Worm (Caenorhabditis elegans) whole organism, L4 larva: ENCODE measurements around the gene msp-81.
A peak's percentile ranks its signal among the peaks of the same experiment; 100 is the strongest.

Source experiments
- D1046.2 ChIP-seq: fragments of 200-800 bp; sonication (Bioruptor generic); IDR thresholded peaks from 2 replicates; pipeline ENCODE4 v1.3.6; 2022; ENCODE audit warnings: missing genetic modification characterization, missing compliant biosample characterization
- F37D6.2 ChIP-seq: sonication (generic microtip); optimal IDR thresholded peaks from 2 replicates; lab custom pipeline; 2016; ENCODE audit warnings: mild to moderate bottlenecking, missing genetic modification characterization, missing compliant biosample characterization
- F44E2.7 ChIP-seq: fragments of 200-800 bp; sonication (Bioruptor generic); IDR thresholded peaks from 2 replicates; pipeline ENCODE4 v2.1.2; 2022; ENCODE audit warnings: missing genetic modification characterization, missing compliant biosample characterization
- T26A8.4 ChIP-seq: fragments of 200-800 bp; sonication (Bioruptor generic); IDR thresholded peaks from 2 replicates; pipeline ENCODE4 v1.3.6; 2022; ENCODE audit warnings: missing genetic modification characterization, missing compliant biosample characterization
- Y48G9A.11 ChIP-seq: fragments of 200-800 bp; sonication (Bioruptor generic); IDR thresholded peaks from 2 replicates; pipeline ENCODE4 v1.3.6; 2022; ENCODE audit warnings: missing genetic modification reagents, missing genetic modification characterization, missing compliant biosample characterization
- ceh-20 ChIP-seq: fragments of 200-800 bp; sonication (Bioruptor generic); IDR thresholded peaks from 2 replicates; pipeline ENCODE4 v1.3.6; 2022; ENCODE audit warnings: missing genetic modification reagents, missing genetic modification characterization, missing compliant biosample characterization
- ceh-32 ChIP-seq: sonication (generic microtip); optimal IDR thresholded peaks from 2 replicates; lab custom pipeline; 2016; ENCODE audit warnings: mild to moderate bottlenecking, missing genetic modification characterization, missing compliant biosample characterization; ENCODE audit not compliant: poor library complexity
- ceh-44 ChIP-seq: fragments of 200-800 bp; sonication (Bioruptor generic); IDR thresholded peaks from 2 replicates; pipeline ENCODE4 v1.3.6; 2022; ENCODE audit warnings: missing genetic modification reagents, missing genetic modification characterization, missing compliant biosample characterization
- ceh-62 ChIP-seq: sonication (generic microtip); optimal IDR thresholded peaks from 2 replicates; lab custom pipeline; 2017; ENCODE audit warnings: missing biosample characterization, missing genetic modification characterization
- ces-1 ChIP-seq: fragments of 150-350 bp; sonication (generic microtip); optimal IDR thresholded peaks from 4 replicates; lab custom pipeline; 2014; ENCODE audit warnings: missing biosample characterization, missing genetic modification reagents, missing genetic modification characterization
- daf-12 ChIP-seq: fragments of 150-350 bp; optimal IDR thresholded peaks from 2 replicates; lab custom pipeline; 2014; ENCODE audit warnings: missing biosample characterization, missing genetic modification reagents, missing genetic modification characterization
- daf-16 ChIP-seq, 3 experiments: sonication (generic microtip); optimal IDR thresholded peaks; 2 replicates each; lab custom pipeline; 2016 to 2017; ENCODE audit warnings: missing genetic modification characterization in 3 of 3, missing genetic modification reagents in 3 of 3, mild to moderate bottlenecking in 2 of 3, missing compliant biosample characterization in 2 of 3, missing biosample characterization in 1 of 3, moderate library complexity in 1 of 3
- dmd-6 ChIP-seq: fragments of 200-800 bp; sonication (Bioruptor generic); IDR thresholded peaks from 2 replicates; pipeline ENCODE4 v1.3.6; 2022; ENCODE audit warnings: missing genetic modification reagents, missing genetic modification characterization, missing compliant biosample characterization
- dve-1 ChIP-seq: sonication (generic microtip); optimal IDR thresholded peaks from 2 replicates; lab custom pipeline; 2017; ENCODE audit warnings: antibody characterized with exemption, mild to moderate bottlenecking, missing genetic modification characterization, missing compliant biosample characterization; ENCODE audit not compliant: insufficient read depth
- egl-27 ChIP-seq: sonication (generic microtip); optimal IDR thresholded peaks from 3 replicates; lab custom pipeline; 2017; ENCODE audit warnings: missing biosample characterization, missing genetic modification reagents, missing genetic modification characterization
- egl-43 ChIP-seq: fragments of 200-800 bp; sonication (Bioruptor generic); IDR thresholded peaks from 2 replicates; pipeline ENCODE4 v1.3.6; 2022; ENCODE audit warnings: missing genetic modification reagents, missing genetic modification characterization, missing compliant biosample characterization
- gei-8 ChIP-seq: fragments of 200-800 bp; sonication (Bioruptor generic); optimal IDR thresholded peaks from 2 replicates; lab custom pipeline; 2018; ENCODE audit warnings: mild to moderate bottlenecking, missing genetic modification characterization, missing compliant biosample characterization
- hlh-11 ChIP-seq: fragments of 200-800 bp; sonication (Bioruptor generic); optimal IDR thresholded peaks from 2 replicates; lab custom pipeline; 2018; ENCODE audit warnings: mild to moderate bottlenecking, missing genetic modification characterization, missing compliant biosample characterization
- hlh-30 ChIP-seq: sonication (generic microtip); optimal IDR thresholded peaks from 2 replicates; lab custom pipeline; 2017; ENCODE audit warnings: antibody characterized with exemption, mild to moderate bottlenecking, missing genetic modification characterization, missing compliant biosample characterization; ENCODE audit not compliant: insufficient read depth
- hmg-1.1 ChIP-seq: fragments of 200-800 bp; sonication (Bioruptor generic); IDR thresholded peaks from 2 replicates; pipeline ENCODE4 v1.3.6; 2022; ENCODE audit warnings: missing genetic modification reagents, missing genetic modification characterization, missing compliant biosample characterization
- lim-7 ChIP-seq: fragments of 200-800 bp; sonication (Bioruptor generic); IDR thresholded peaks from 2 replicates; pipeline ENCODE4 v1.3.6; 2022; ENCODE audit warnings: missing genetic modification characterization, missing compliant biosample characterization
- lin-15B ChIP-seq: fragments of 150-350 bp; sonication (generic microtip); optimal IDR thresholded peaks from 3 replicates; lab custom pipeline; 2014; ENCODE audit warnings: missing biosample characterization, missing genetic modification characterization
- lin-38 ChIP-seq: fragments of 200-800 bp; sonication (Bioruptor generic); IDR thresholded peaks from 2 replicates; pipeline ENCODE4 v1.3.6; 2022; ENCODE audit warnings: missing genetic modification reagents, missing genetic modification characterization, missing compliant biosample characterization
- lin-39 ChIP-seq: fragments of 150-350 bp; optimal IDR thresholded peaks from 2 replicates; lab custom pipeline; 2014; ENCODE audit warnings: missing biosample characterization, missing genetic modification reagents, missing genetic modification characterization
- lsy-2 ChIP-seq, 2 experiments: fragments of 150-350 bp in 1 of 2; sonication (generic microtip) in 1 of 2; optimal IDR thresholded peaks; 2 replicates each; lab custom pipeline; 2014 to 2017; ENCODE audit warnings: missing biosample characterization in 2 of 2, missing genetic modification characterization in 2 of 2
- madf-9 ChIP-seq: fragments of 200-800 bp; sonication (Bioruptor generic); conservative IDR thresholded peaks from 2 replicates; pipeline ENCODE4 v1.3.6; 2022; ENCODE audit warnings: missing genetic modification reagents, missing genetic modification characterization, missing compliant biosample characterization
- mdt-29 ChIP-seq: fragments of 200-800 bp; sonication (Bioruptor generic); IDR thresholded peaks from 2 replicates; pipeline ENCODE4 v1.3.6; 2022; ENCODE audit warnings: missing genetic modification reagents, missing genetic modification characterization, missing compliant biosample characterization
- mep-1 ChIP-seq: fragments of 150-350 bp; sonication (generic microtip); optimal IDR thresholded peaks from 3 replicates; lab custom pipeline; 2014; ENCODE audit warnings: missing biosample characterization, missing genetic modification characterization
- mes-2 ChIP-seq: sonication (generic microtip); optimal IDR thresholded peaks from 2 replicates; lab custom pipeline; 2016; ENCODE audit warnings: missing genotype, mild to moderate bottlenecking, missing genetic modification characterization, missing compliant biosample characterization; ENCODE audit not compliant: poor library complexity, severe bottlenecking
- mxl-3 ChIP-seq: fragments of 200-800 bp; sonication (Bioruptor generic); optimal IDR thresholded peaks from 2 replicates; lab custom pipeline; 2018; ENCODE audit warnings: mild to moderate bottlenecking, missing genetic modification characterization, missing compliant biosample characterization
- nhr-10 ChIP-seq: fragments of 150-350 bp; optimal IDR thresholded peaks from 2 replicates; lab custom pipeline; 2014; ENCODE audit warnings: missing biosample characterization, missing genetic modification characterization
- nhr-102 ChIP-seq: sonication (generic microtip); optimal IDR thresholded peaks from 2 replicates; lab custom pipeline; 2016; ENCODE audit warnings: mild to moderate bottlenecking, missing genetic modification characterization, moderate library complexity, missing compliant biosample characterization
- nhr-25 ChIP-seq: sonication (generic microtip); optimal IDR thresholded peaks from 2 replicates; lab custom pipeline; 2017; ENCODE audit warnings: missing genetic modification characterization, mild to moderate bottlenecking, missing compliant biosample characterization, antibody characterized with exemption, moderate library complexity, borderline replicate concordance; ENCODE audit not compliant: insufficient read depth
- nhr-28 ChIP-seq: fragments of 150-350 bp; optimal IDR thresholded peaks from 2 replicates; lab custom pipeline; 2014; ENCODE audit warnings: missing biosample characterization, missing genetic modification characterization
- nhr-42 ChIP-seq: fragments of 200-800 bp; sonication (Bioruptor generic); IDR thresholded peaks from 2 replicates; pipeline ENCODE4 v1.3.6; 2022; ENCODE audit warnings: missing genetic modification characterization, missing compliant biosample characterization
- nhr-76 ChIP-seq: fragments of 150-350 bp; optimal IDR thresholded peaks from 2 replicates; lab custom pipeline; 2014; ENCODE audit warnings: missing biosample characterization, missing genetic modification characterization
- nhr-77 ChIP-seq: fragments of 150-350 bp; optimal IDR thresholded peaks from 2 replicates; lab custom pipeline; 2014; ENCODE audit warnings: missing biosample characterization, missing genetic modification characterization
- php-3 ChIP-seq: fragments of 200-800 bp; sonication (Bioruptor generic); IDR thresholded peaks from 2 replicates; pipeline ENCODE4 v1.3.6; 2022; ENCODE audit warnings: missing genetic modification reagents, missing genetic modification characterization, missing compliant biosample characterization
- pqm-1 ChIP-seq: sonication (generic microtip); optimal IDR thresholded peaks from 2 replicates; lab custom pipeline; 2017; ENCODE audit warnings: missing biosample characterization, missing genetic modification characterization
- saeg-2 ChIP-seq: fragments of 200-800 bp; sonication (Bioruptor generic); IDR thresholded peaks from 2 replicates; pipeline ENCODE4 v1.3.6; 2022; ENCODE audit warnings: missing genetic modification reagents, missing genetic modification characterization, missing compliant biosample characterization
- sdz-12 ChIP-seq: fragments of 200-800 bp; sonication (Bioruptor generic); optimal IDR thresholded peaks from 2 replicates; lab custom pipeline; 2018; ENCODE audit warnings: mild to moderate bottlenecking, missing genetic modification characterization, missing compliant biosample characterization
- set-16 ChIP-seq: fragments of 200-800 bp; sonication (Bioruptor generic); IDR thresholded peaks from 2 replicates; pipeline ENCODE4 v1.3.6; 2022; ENCODE audit warnings: missing genetic modification reagents, missing genetic modification characterization, missing compliant biosample characterization
- skn-1 ChIP-seq: fragments of 150-350 bp; optimal IDR thresholded peaks from 2 replicates; lab custom pipeline; 2014; ENCODE audit warnings: missing biosample characterization, missing genetic modification characterization
- snpc-4 ChIP-seq: fragments of 150-350 bp; optimal IDR thresholded peaks from 2 replicates; lab custom pipeline; 2014; ENCODE audit warnings: missing biosample characterization, missing genetic modification characterization
- spr-1 ChIP-seq: sonication (generic microtip); optimal IDR thresholded peaks from 2 replicates; lab custom pipeline; 2016; ENCODE audit warnings: mild to moderate bottlenecking, missing genetic modification characterization, missing compliant biosample characterization
- tra-1 ChIP-seq: fragments of 200-800 bp; sonication (Bioruptor generic); IDR thresholded peaks from 2 replicates; pipeline ENCODE4 v1.3.6; 2022; ENCODE audit warnings: missing genetic modification reagents, missing genetic modification characterization, missing compliant biosample characterization
- unc-62 ChIP-seq, 3 experiments: fragments of 150-350 bp in 1 of 3; sonication (generic microtip); optimal IDR thresholded peaks in 2 of 3; peaks in 1 of 3; 1 replicate in 1 of 3; 2 replicates in 2 of 3; lab custom pipeline; 2014 to 2017; ENCODE audit warnings: missing biosample characterization in 3 of 3, missing genetic modification characterization in 3 of 3, missing genetic modification reagents in 3 of 3, missing genotype in 1 of 3
- zfp-2 ChIP-seq: sonication (generic microtip); optimal IDR thresholded peaks from 2 replicates; lab custom pipeline; 2016; ENCODE audit warnings: mild to moderate bottlenecking, missing genetic modification characterization, missing compliant biosample characterization
- zfp-3 ChIP-seq: fragments of 200-800 bp; sonication (Bioruptor generic); conservative IDR thresholded peaks from 2 replicates; pipeline ENCODE4 v1.3.6; 2022; ENCODE audit warnings: missing genetic modification reagents, missing genetic modification characterization, missing compliant biosample characterization

Gene msp-81

ce11 chrIV:9803544-9803943 is 32.7 kb downstream of the msp-81 start (continued):
- no peak for TF ChIP-seq nhr-42 (GFP tag; lab: Robert Waterston, UW)
- TF ChIP-seq Y48G9A.11, result no peak
- no peak for TF ChIP-seq F37D6.2 (tag; lab: Kevin White, UChicago)
- peak; percentile 93 for TF ChIP-seq hlh-11 (tag; lab: Kevin White, UChicago)
- TF ChIP-seq nhr-77 (tag; lab: Kevin White, UChicago), result peak; percentile 91
- TF ChIP-seq F44E2.7 (GFP tag; lab: Robert Waterston, UW), result no peak
- TF ChIP-seq lin-39 (tag; lab: Kevin White, UChicago), result no peak
- no peak for TF ChIP-seq ceh-20 (GFP tag; lab: Robert Waterston, UW)
- 0 out of 2 replicates have a peak, but pooled peaks have one; percentile 19 for TF ChIP-seq T26A8.4 (GFP tag; lab: Robert Waterston, UW)
- TF ChIP-seq lin-15B (tag; lab: Kevin White, UChicago), result no peak
- peak in 1 of 2 experiments; percentile 97 for TF ChIP-seq unc-62 (GFP tag; optimal IDR thresholded peaks at IDR 0.05 in 1 of 2; lab: Kevin White, UChicago)
- no peak for TF ChIP-seq unc-62 (tag; optimal IDR thresholded peaks at IDR 0.05; lab: Kevin White, UChicago)
- no peak for TF ChIP-seq sdz-12 (GFP tag; lab: Kevin White, UChicago)
- no peak for TF ChIP-seq madf-9 (GFP tag; lab: Robert Waterston, UW)
- no peak for TF ChIP-seq skn-1 (tag; lab: Kevin White, UChicago)
- no peak for TF ChIP-seq ceh-44 (GFP tag; lab: Robert Waterston, UW)
- TF ChIP-seq lin-38 (GFP tag; lab: Robert Waterston, UW), result 0 out of 2 replicates have a peak, but pooled peaks have one; percentile 28
- no peak for TF ChIP-seq egl-27 (tag; lab: Kevin White, UChicago)
- TF ChIP-seq gei-8 (GFP tag; lab: Kevin White, UChicago), result no peak
- TF ChIP-seq ceh-62, result no peak
- TF ChIP-seq egl-43, result no peak
- peak in 1 of 2 experiments; percentile 71 for TF ChIP-seq lsy-2 (tag; optimal IDR thresholded peaks at IDR 0.05; lab: Kevin White, UChicago)
- TF ChIP-seq ceh-32 (tag; lab: Kevin White, UChicago), result no peak
- peak; percentile 64 for TF ChIP-seq mxl-3 (GFP tag; lab: Kevin White, UChicago)
- peak; percentile 85 for TF ChIP-seq dve-1 (tag; lab: Kevin White, UChicago)
- no peak for TF ChIP-seq hmg-1.1 (GFP tag; lab: Robert Waterston, UW)
- TF ChIP-seq ces-1 (GFP tag; lab: Kevin White, UChicago), result no peak
- no peak for TF ChIP-seq nhr-25
- no peak for TF ChIP-seq nhr-10 (tag; lab: Kevin White, UChicago)
- no peak for TF ChIP-seq saeg-2
- no peak for TF ChIP-seq zfp-2
- TF ChIP-seq tra-1 (GFP tag; lab: Robert Waterston, UW), result no peak
- TF ChIP-seq D1046.2 (GFP tag; lab: Robert Waterston, UW), result no peak
- no peak for TF ChIP-seq spr-1
- no peak for TF ChIP-seq nhr-102 (tag; lab: Kevin White, UChicago)
- 0 out of 2 replicates have a peak, but pooled peaks have one; percentile 41 for TF ChIP-seq zfp-3 (GFP tag; lab: Robert Waterston, UW)
- TF ChIP-seq, all 104 proteins: peak for 27

- TF ChIP-seq pqm-1 (peak; percentile 31), hlh-30 (tag; lab: Kevin White, UChicago) (peak; percentile 49), mes-2 (tag; lab: Kevin White, UChicago) (peak; percentile 17), daf-16 (GFP tag; optimal IDR thresholded peaks at IDR 0.05; lab: Kevin White, UChicago) (no peak), daf-16 (tag; optimal IDR thresholded peaks at IDR 0.05; lab: Kevin White, UChicago) (peak; percentile 68), mdt-29 (GFP tag; lab: Robert Waterston, UW) (0 out of 2 replicates have a peak, but pooled peaks have one; percentile 10), daf-12 (tag; lab: Kevin White, UChicago) (no peak), snpc-4 (tag; lab: Kevin White, UChicago) (no peak), hmg-1.1 (GFP tag; lab: Robert Waterston, UW) (no peak), php-3 (GFP tag; lab: Robert Waterston, UW) (peak; percentile 82), set-16 (GFP tag; lab: Robert Waterston, UW) (no peak), dve-1 (tag; lab: Kevin White, UChicago) (peak; percentile 79), spr-1 (no peak), lsy-2 (tag; optimal IDR thresholded peaks at IDR 0.05; lab: Kevin White, UChicago) (peak in 1 of 2 experiments; percentile 36), lim-7 (GFP tag; lab: Robert Waterston, UW) (no peak), nhr-76 (tag; lab: Kevin White, UChicago) (no peak), egl-27 (tag; lab: Kevin White, UChicago) (no peak), nhr-28 (tag; lab: Kevin White, UChicago) (peak; percentile 61), mep-1 (tag; lab: Kevin White, UChicago) (peak; percentile 41), dmd-6 (GFP tag; lab: Robert Waterston, UW) (peak; percentile 62), tra-1 (GFP tag; lab: Robert Waterston, UW) (0 out of 2 replicates have a peak, but pooled peaks have one; percentile 12)
Observed at ce11 chrIV:9802711-9803110, 33.5 kb downstream of the msp-81 start, which contains the start of gene fat-3. Gene fat-3, plus strand, starts transcription at chrIV:9803023.
